Worm (Caenorhabditis elegans) whole organism, L3 larva: Measurements from ENCODE around the gene M01F1.8.

Experiments
- aly-2 ChIP-seq: fragments of 150-350 bp; optimal IDR thresholded peaks from 2 replicates; lab custom pipeline; 2014; ENCODE audit warnings: missing biosample characterization, missing genetic modification characterization
- ceh-28 ChIP-seq: fragments of 150-350 bp; optimal IDR thresholded peaks from 2 replicates; lab custom pipeline; 2014; ENCODE audit warnings: missing biosample characterization, missing genetic modification reagents, missing genetic modification characterization
- ceh-82 ChIP-seq: fragments of 150-350 bp; optimal IDR thresholded peaks from 2 replicates; lab custom pipeline; 2014; ENCODE audit warnings: missing biosample characterization, missing genetic modification characterization
- eor-1 ChIP-seq, 2 experiments: fragments of 150-350 bp; optimal IDR thresholded peaks; 2 replicates each; lab custom pipeline; 2014 to 2018; ENCODE audit warnings: missing biosample characterization in 2 of 2, missing genetic modification characterization in 2 of 2
- mdl-1 ChIP-seq: fragments of 150-350 bp; optimal IDR thresholded peaks from 2 replicates; lab custom pipeline; 2014; ENCODE audit warnings: missing biosample characterization, missing genetic modification characterization
- nhr-237 ChIP-seq: fragments of 150-350 bp; optimal IDR thresholded peaks from 2 replicates; lab custom pipeline; 2014; ENCODE audit warnings: missing biosample characterization, missing genetic modification characterization
- nhr-25 ChIP-seq: sonication (generic microtip); optimal IDR thresholded peaks from 2 replicates; lab custom pipeline; 2017; ENCODE audit warnings: missing biosample characterization, missing genetic modification characterization
- nhr-28 ChIP-seq: fragments of 150-350 bp; optimal IDR thresholded peaks from 2 replicates; lab custom pipeline; 2014; ENCODE audit warnings: missing biosample characterization, missing genetic modification characterization
- pqm-1 ChIP-seq: fragments of 150-350 bp; optimal IDR thresholded peaks from 2 replicates; lab custom pipeline; 2017; ENCODE audit warnings: missing biosample characterization, missing genetic modification characterization, inconsistent platforms
- skn-1 ChIP-seq: fragments of 150-350 bp; optimal IDR thresholded peaks from 2 replicates; lab custom pipeline; 2014; ENCODE audit warnings: missing biosample characterization, missing genetic modification characterization
- unc-62 ChIP-seq: fragments of 150-350 bp; sonication (generic microtip); optimal IDR thresholded peaks from 4 replicates; lab custom pipeline; 2014; ENCODE audit warnings: missing biosample characterization, missing genetic modification reagents, missing genetic modification characterization
- ztf-4 ChIP-seq: fragments of 150-350 bp; optimal IDR thresholded peaks from 2 replicates; lab custom pipeline; 2014; ENCODE audit warnings: missing biosample characterization, missing genetic modification characterization

DNA sequence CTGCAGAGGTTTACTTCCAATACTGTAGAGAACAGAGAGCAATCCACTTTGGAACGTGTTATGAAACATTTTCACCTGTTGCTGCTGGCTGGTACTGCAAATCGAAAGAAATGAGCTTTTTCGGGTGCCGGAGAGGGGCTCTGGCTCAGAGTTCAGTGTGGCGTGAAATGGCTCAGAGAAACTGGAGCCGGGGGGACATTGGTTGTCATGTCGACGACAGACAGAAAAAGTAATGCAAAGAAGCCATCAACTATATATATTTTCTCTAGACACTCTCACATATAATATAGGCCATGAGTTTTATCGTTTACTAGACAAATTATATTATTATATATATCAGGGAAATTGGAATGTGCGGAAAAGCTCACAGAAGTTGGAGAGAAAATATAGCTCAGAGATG is 35.1 kb upstream of the M01F1.8 start, which contains the start of gene cfap-20:
- TF ChIP-seq unc-62 (GFP tag; lab: Kevin White, UChicago) = no peak
- TF ChIP-seq mdl-1 (tag; lab: Kevin White, UChicago) = no peak
- no peak for TF ChIP-seq ceh-82 (tag; lab: Kevin White, UChicago)
- no peak for TF ChIP-seq ceh-28 (tag; lab: Kevin White, UChicago)
- no peak for TF ChIP-seq nhr-237 (tag; lab: Kevin White, UChicago)
- TF ChIP-seq pqm-1 (tag; lab: Kevin White, UChicago) = no peak
- TF ChIP-seq nhr-25 = no peak
- TF ChIP-seq ztf-4 (tag; lab: Kevin White, UChicago) = no peak
- TF ChIP-seq eor-1 (tag; optimal IDR thresholded peaks at IDR 0.05; lab: Kevin White, UChicago) = no peak
- TF ChIP-seq nhr-28 (tag; lab: Kevin White, UChicago) = no peak
- TF ChIP-seq aly-2 = no peak
- TF ChIP-seq skn-1 (tag; lab: Kevin White, UChicago) = no peak
